Fruit fly (Drosophila melanogaster) whole organism, embryonic: Measurements from ENCODE around the gene CG43072.

Experiments used
- Aef1 ChIP-seq: fragments of 200-800 bp; sonication (Bioruptor generic); IDR thresholded peaks from 3 replicates; pipeline ENCODE4 v1.3.6; 2022; ENCODE audit warnings: missing biosample characterization, missing genetic modification characterization
- Bdp1 ChIP-seq: fragments of 200-800 bp; sonication (Bioruptor generic); optimal IDR thresholded peaks from 3 replicates; lab custom pipeline; 2016; ENCODE audit warnings: missing biosample characterization, missing genetic modification characterization
- Blimp-1 ChIP-seq: fragments of 200-800 bp; sonication (Bioruptor generic); optimal IDR thresholded peaks from 3 replicates; lab custom pipeline; 2018; ENCODE audit warnings: missing biosample characterization, missing genetic modification characterization, mild to moderate bottlenecking, moderate library complexity, missing genetic modification reagents
- CG10209 ChIP-seq: fragments of 200-800 bp; sonication (Bioruptor generic); optimal IDR thresholded peaks from 3 replicates; lab custom pipeline; 2017; ENCODE audit warnings: missing biosample characterization, mild to moderate bottlenecking, missing genetic modification characterization, missing genetic modification reagents
- CG10366 ChIP-seq: fragments of 200-800 bp; sonication (Bioruptor generic); IDR thresholded peaks from 2 replicates; pipeline ENCODE4 v1.3.6; 2022; ENCODE audit warnings: missing biosample characterization, missing genetic modification characterization
- CG11398 ChIP-seq: fragments of 200-800 bp; sonication (Bioruptor generic); optimal IDR thresholded peaks from 2 replicates; lab custom pipeline; 2016; ENCODE audit warnings: missing biosample characterization, missing genetic modification characterization
- CG11723 ChIP-seq: fragments of 200-800 bp; sonication (Bioruptor generic); optimal IDR thresholded peaks from 2 replicates; lab custom pipeline; 2017; ENCODE audit warnings: missing biosample characterization, mild to moderate bottlenecking, missing genetic modification characterization
- CG1233 ChIP-seq: fragments of 200-800 bp; sonication (Bioruptor generic); optimal IDR thresholded peaks from 4 replicates; lab custom pipeline; 2018; ENCODE audit warnings: missing biosample characterization, mild to moderate bottlenecking, missing genetic modification characterization
- CG13287 ChIP-seq: fragments of 200-800 bp; sonication (Bioruptor generic); IDR thresholded peaks from 2 replicates; pipeline ENCODE4 v1.3.6; 2022; ENCODE audit warnings: missing biosample characterization, missing genetic modification characterization; ENCODE audit not compliant: partially characterized antibody
- CG15073 ChIP-seq: fragments of 200-800 bp; sonication (Bioruptor generic); optimal IDR thresholded peaks from 2 replicates; lab custom pipeline; 2016; ENCODE audit warnings: missing biosample characterization, missing genetic modification characterization
- CG15601 ChIP-seq: fragments of 200-800 bp; sonication (Bioruptor generic); optimal IDR thresholded peaks from 3 replicates; lab custom pipeline; 2019; ENCODE audit warnings: missing biosample characterization, mild to moderate bottlenecking, missing genetic modification characterization, moderate library complexity
- CG1602 ChIP-seq: fragments of 200-800 bp; sonication (Bioruptor generic); optimal IDR thresholded peaks from 3 replicates; lab custom pipeline; 2016; ENCODE audit warnings: missing biosample characterization, missing genetic modification characterization
- CG1647 ChIP-seq: fragments of 200-800 bp; sonication (Bioruptor generic); optimal IDR thresholded peaks from 3 replicates; lab custom pipeline; 2016; ENCODE audit warnings: missing biosample characterization, missing genetic modification characterization
- CG16779 ChIP-seq: fragments of 200-800 bp; sonication (Bioruptor generic); IDR thresholded peaks from 2 replicates; pipeline ENCODE4 v1.3.6; 2022; ENCODE audit warnings: missing biosample characterization, missing genetic modification characterization
- CG17359 ChIP-seq: fragments of 200-800 bp; sonication (Bioruptor generic); optimal IDR thresholded peaks from 3 replicates; lab custom pipeline; 2018; ENCODE audit warnings: missing biosample characterization, mild to moderate bottlenecking, missing genetic modification characterization, moderate library complexity
- CG17385 ChIP-seq: fragments of 200-800 bp; sonication (Bioruptor generic); optimal IDR thresholded peaks from 3 replicates; lab custom pipeline; 2018; ENCODE audit warnings: missing biosample characterization, mild to moderate bottlenecking, missing genetic modification characterization
- CG17802 ChIP-seq: fragments of 200-800 bp; sonication (Bioruptor generic); optimal IDR thresholded peaks from 2 replicates; lab custom pipeline; 2018; ENCODE audit warnings: missing biosample characterization, mild to moderate bottlenecking, missing genetic modification characterization, moderate library complexity
- CG18262 ChIP-seq: fragments of 200-800 bp; optimal IDR thresholded peaks from 3 replicates; lab custom pipeline; 2019; ENCODE audit warnings: missing biosample characterization, mild to moderate bottlenecking, missing genetic modification characterization, moderate library complexity
- CG18599 ChIP-seq: fragments of 200-800 bp; sonication (Bioruptor generic); optimal IDR thresholded peaks from 3 replicates; lab custom pipeline; 2017; ENCODE audit warnings: missing biosample characterization, missing genetic modification characterization, mild to moderate bottlenecking, moderate library complexity, missing genetic modification reagents
- CG2712 ChIP-seq: fragments of 200-800 bp; optimal IDR thresholded peaks from 3 replicates; lab custom pipeline; 2019; ENCODE audit warnings: missing biosample characterization, mild to moderate bottlenecking, missing genetic modification characterization, moderate library complexity
- CG30403 ChIP-seq: fragments of 200-800 bp; sonication (Bioruptor generic); optimal IDR thresholded peaks from 3 replicates; lab custom pipeline; 2016; ENCODE audit warnings: missing biosample characterization, missing genetic modification characterization
- CG31388 ChIP-seq: fragments of 200-800 bp; sonication (Bioruptor generic); optimal IDR thresholded peaks from 2 replicates; lab custom pipeline; 2016; ENCODE audit warnings: missing biosample characterization, missing genetic modification characterization
- CG31441 ChIP-seq: fragments of 200-800 bp; sonication (Bioruptor generic); IDR thresholded peaks from 2 replicates; pipeline ENCODE4 v1.3.6; 2022; ENCODE audit warnings: missing biosample characterization, missing genetic modification characterization
- CG33213 ChIP-seq: fragments of 200-800 bp; sonication (Bioruptor generic); optimal IDR thresholded peaks from 3 replicates; lab custom pipeline; 2016; ENCODE audit warnings: missing biosample characterization, missing genetic modification characterization
- CG33557 ChIP-seq: fragments of 200-800 bp; sonication (Bioruptor generic); optimal IDR thresholded peaks from 2 replicates; lab custom pipeline; 2019; ENCODE audit warnings: missing biosample characterization, mild to moderate bottlenecking, missing genetic modification characterization, moderate library complexity
- CG3995 ChIP-seq: fragments of 200-800 bp; sonication (Bioruptor generic); optimal IDR thresholded peaks from 3 replicates; lab custom pipeline; 2016; ENCODE audit warnings: missing biosample characterization, missing genetic modification characterization
- CG7271 ChIP-seq: fragments of 200-800 bp; sonication (Bioruptor generic); optimal IDR thresholded peaks from 2 replicates; lab custom pipeline; 2018; ENCODE audit warnings: missing biosample characterization, mild to moderate bottlenecking, missing genetic modification characterization, moderate library complexity
- CG7556 ChIP-seq: fragments of 200-800 bp; sonication (Bioruptor generic); optimal IDR thresholded peaks from 2 replicates; lab custom pipeline; 2017; ENCODE audit warnings: missing biosample characterization, mild to moderate bottlenecking, missing genetic modification characterization
- CG9437 ChIP-seq: fragments of 200-800 bp; sonication (Bioruptor generic); optimal IDR thresholded peaks from 2 replicates; lab custom pipeline; 2018; ENCODE audit warnings: missing biosample characterization, mild to moderate bottlenecking, missing genetic modification characterization
- CG9727 ChIP-seq: fragments of 200-800 bp; sonication (Bioruptor generic); optimal IDR thresholded peaks from 3 replicates; lab custom pipeline; 2017; ENCODE audit warnings: missing biosample characterization, mild to moderate bottlenecking, missing genetic modification characterization
- CoRest ChIP-seq: fragments of 200-800 bp; sonication (Bioruptor generic); optimal IDR thresholded peaks from 3 replicates; lab custom pipeline; 2018; ENCODE audit warnings: missing biosample characterization, mild to moderate bottlenecking, missing genetic modification characterization, moderate library complexity
- HmgZ ChIP-seq: fragments of 200-800 bp; sonication (Bioruptor generic); optimal IDR thresholded peaks from 2 replicates; lab custom pipeline; 2018; ENCODE audit warnings: missing biosample characterization, mild to moderate bottlenecking, missing genetic modification characterization
- Hr3 ChIP-seq: fragments of 200-800 bp; sonication (Bioruptor generic); optimal IDR thresholded peaks from 3 replicates; lab custom pipeline; 2016; ENCODE audit warnings: missing biosample characterization, missing genetic modification characterization
- Pdp1 ChIP-seq, 2 experiments: fragments of 200-800 bp; sonication (Bioruptor generic); optimal IDR thresholded peaks; 3 replicates each; lab custom pipeline; 2016; ENCODE audit warnings: missing biosample characterization in 2 of 2, missing genetic modification characterization in 2 of 2, mild to moderate bottlenecking in 1 of 2, moderate library complexity in 1 of 2
- Ravus ChIP-seq: fragments of 200-800 bp; sonication (Bioruptor generic); IDR thresholded peaks from 2 replicates; pipeline ENCODE4 v1.3.6; 2022; ENCODE audit warnings: missing biosample characterization, missing genetic modification characterization
- Vsx1 ChIP-seq: fragments of 200-800 bp; sonication (Bioruptor generic); optimal IDR thresholded peaks from 2 replicates; lab custom pipeline; 2017; ENCODE audit warnings: missing biosample characterization, mild to moderate bottlenecking, missing genetic modification characterization, missing genetic modification reagents
- cwo ChIP-seq: fragments of 200-800 bp; sonication (Bioruptor generic); optimal IDR thresholded peaks from 3 replicates; lab custom pipeline; 2017; ENCODE audit warnings: missing biosample characterization, missing genetic modification characterization, mild to moderate bottlenecking, moderate library complexity, missing genetic modification reagents
- grn ChIP-seq: fragments of 200-800 bp; sonication (Bioruptor generic); optimal IDR thresholded peaks from 3 replicates; lab custom pipeline; 2017; ENCODE audit warnings: missing biosample characterization, missing genetic modification characterization
- gsb-n ChIP-seq: fragments of 200-800 bp; sonication (Bioruptor generic); optimal IDR thresholded peaks from 3 replicates; lab custom pipeline; 2018; ENCODE audit warnings: missing biosample characterization, mild to moderate bottlenecking, missing genetic modification characterization
- hkb ChIP-seq, 2 experiments: fragments of 200-800 bp in 1 of 2; fragments of >200 bp in 1 of 2; sonication (Bioruptor generic) in 1 of 2; IDR thresholded peaks in 1 of 2; optimal IDR thresholded peaks in 1 of 2; 2 replicates each; pipeline versions ENCODE4 v1.3.6 to Lab custom; 2017 to 2022; ENCODE audit warnings: missing biosample characterization in 1 of 2, missing genetic modification characterization in 1 of 2
- hth ChIP-seq: fragments of >200 bp; optimal IDR thresholded peaks from 2 replicates; lab custom pipeline; 2017; ENCODE audit warnings: inconsistent platforms
- luna ChIP-seq: fragments of 200-800 bp; sonication (Bioruptor generic); optimal IDR thresholded peaks from 2 replicates; lab custom pipeline; 2016; ENCODE audit warnings: missing biosample characterization, missing genetic modification characterization
- nom ChIP-seq: fragments of 200-800 bp; sonication (Bioruptor generic); optimal IDR thresholded peaks from 2 replicates; lab custom pipeline; 2017; ENCODE audit warnings: missing biosample characterization, missing genetic modification characterization, mild to moderate bottlenecking, moderate library complexity, missing genetic modification reagents
- p53 ChIP-seq: fragments of 200-800 bp; sonication (Bioruptor generic); optimal IDR thresholded peaks from 2 replicates; lab custom pipeline; 2016; ENCODE audit warnings: missing biosample characterization, missing genetic modification characterization
- pho ChIP-seq: fragments of 200-800 bp; sonication (Bioruptor generic); optimal IDR thresholded peaks from 2 replicates; lab custom pipeline; 2016; ENCODE audit warnings: missing biosample characterization, missing genetic modification characterization
- repo ChIP-seq: fragments of 200-800 bp; sonication (Bioruptor generic); optimal IDR thresholded peaks from 2 replicates; lab custom pipeline; 2016; ENCODE audit warnings: missing biosample characterization, missing genetic modification characterization
- run ChIP-seq: fragments of 200-800 bp; sonication (Bioruptor generic); optimal IDR thresholded peaks from 3 replicates; lab custom pipeline; 2018; ENCODE audit warnings: missing biosample characterization, mild to moderate bottlenecking, missing genetic modification characterization
- sisA ChIP-seq: fragments of 200-800 bp; sonication (Bioruptor generic); IDR thresholded peaks from 2 replicates; pipeline ENCODE4 v1.3.6; 2022; ENCODE audit warnings: missing biosample characterization, missing genetic modification characterization
- sug ChIP-seq: fragments of 200-800 bp; optimal IDR thresholded peaks from 2 replicates; lab custom pipeline; 2019; ENCODE audit warnings: missing biosample characterization, mild to moderate bottlenecking, missing genetic modification characterization, moderate library complexity
- toy ChIP-seq: fragments of 200-800 bp; sonication (Bioruptor generic); IDR thresholded peaks from 2 replicates; pipeline ENCODE4 v1.3.6; 2022; ENCODE audit warnings: missing biosample characterization, missing genetic modification characterization

Gene CG43072

dm6 chr3L:21037404-21037803 is 28.2 kb upstream of the CG43072 start (continued):
- TF ChIP-seq nom (GFP tag; lab: Kevin White, UChicago) = no peak
- peak; percentile 16 for TF ChIP-seq Bdp1 (GFP tag; lab: Kevin White, UChicago)
- TF ChIP-seq CG18262 = peak; percentile 83
- TF ChIP-seq CG2712 (tag; lab: Kevin White, UChicago) = peak; percentile 88
- peak; percentile 88 for TF ChIP-seq CG31441 (GFP tag; lab: Robert Waterston, UW)
- TF ChIP-seq CG15073 (GFP tag; lab: Kevin White, UChicago) = no peak
- TF ChIP-seq CG31388 (GFP tag; lab: Kevin White, UChicago) = peak; percentile 42
- TF ChIP-seq Hr3 (GFP tag; lab: Kevin White, UChicago) = peak; percentile 76
- TF ChIP-seq CG15601 (tag; lab: Kevin White, UChicago) = peak; percentile 83
- TF ChIP-seq CG33213 (GFP tag; lab: Kevin White, UChicago) = peak; percentile 14
- TF ChIP-seq gsb-n (tag; lab: Kevin White, UChicago) = peak; percentile 82
- no peak for TF ChIP-seq CG16779 (GFP tag; lab: Robert Waterston, UW)
- TF ChIP-seq grn = no peak
- no peak for TF ChIP-seq CG7271 (tag; lab: Kevin White, UChicago)
- TF ChIP-seq CG1647 (GFP tag; lab: Kevin White, UChicago) = peak; percentile 54
- peak; percentile 68 for TF ChIP-seq Aef1 (GFP tag; lab: Robert Waterston, UW)
- TF ChIP-seq CoRest (tag; lab: Kevin White, UChicago) = peak; percentile 86
- peak; percentile 77 for TF ChIP-seq HmgZ (tag; lab: Kevin White, UChicago)
- TF ChIP-seq CG33557 (GFP tag; lab: Kevin White, UChicago) = peak; percentile 16
- TF ChIP-seq run = peak; percentile 69
- peak; percentile 43 for TF ChIP-seq pho (GFP tag; lab: Kevin White, UChicago)
- no peak for TF ChIP-seq p53
- peak; percentile 65 for TF ChIP-seq sisA (GFP tag; lab: Robert Waterston, UW)
- peak; percentile 49 for TF ChIP-seq Vsx1 (GFP tag; lab: Kevin White, UChicago)
- TF ChIP-seq CG10209 (GFP tag; lab: Kevin White, UChicago) = peak; percentile 78
- TF ChIP-seq CG7556 (GFP tag; lab: Kevin White, UChicago) = peak; percentile 75
- peak; percentile 80 for TF ChIP-seq CG18599 (GFP tag; lab: Kevin White, UChicago)
- peak; percentile 56 to 73 for TF ChIP-seq Pdp1 (GFP tag; optimal IDR thresholded peaks at IDR 0.05; lab: Kevin White, UChicago)
- no peak for TF ChIP-seq toy (GFP tag; lab: Robert Waterston, UW)
- TF ChIP-seq CG1602 (GFP tag; lab: Kevin White, UChicago) = peak; percentile 75
- peak; percentile 51 for TF ChIP-seq CG11398 (GFP tag; lab: Kevin White, UChicago)
- peak; percentile 81 for TF ChIP-seq CG30403
- peak; percentile 83 for TF ChIP-seq CG17359 (tag; lab: Kevin White, UChicago)
- TF ChIP-seq CG3995 (GFP tag; lab: Kevin White, UChicago) = peak; percentile 13
- TF ChIP-seq Ravus (GFP tag; lab: Robert Waterston, UW) = peak; percentile 18; the same call in 1 of the 2 replicates
- TF ChIP-seq hth (lab: Kevin White, UChicago) = no peak
- peak; percentile 3 for TF ChIP-seq repo (GFP tag; lab: Kevin White, UChicago)
- no peak for TF ChIP-seq hkb (optimal IDR thresholded peaks at IDR 0.05; lab: Kevin White, UChicago)
- peak; percentile 86 for TF ChIP-seq hkb (GFP tag; IDR thresholded peaks at IDR 0.05; lab: Robert Waterston, UW)
- peak; percentile 60 for TF ChIP-seq CG1233 (GFP tag; lab: Kevin White, UChicago)
- TF ChIP-seq CG13287 (GFP tag; lab: Robert Waterston, UW) = no peak
- peak; percentile 52 for TF ChIP-seq CG17802 (tag; lab: Kevin White, UChicago)
- TF ChIP-seq cwo (GFP tag; lab: Kevin White, UChicago) = peak; percentile 57
- TF ChIP-seq CG9437 = peak; percentile 59
- TF ChIP-seq luna (GFP tag; lab: Kevin White, UChicago) = no peak
- TF ChIP-seq sug (tag; lab: Kevin White, UChicago) = peak; percentile 48
- peak; percentile 81 for TF ChIP-seq CG9727 (GFP tag; lab: Kevin White, UChicago)
- peak; percentile 81 for TF ChIP-seq CG17385 (GFP tag; lab: Kevin White, UChicago)
- peak; percentile 56 for TF ChIP-seq CG11723 (GFP tag; lab: Kevin White, UChicago)
- TF ChIP-seq CG10366 (GFP tag; lab: Robert Waterston, UW) = peak; percentile 67
- TF ChIP-seq Blimp-1 (GFP tag; lab: Kevin White, UChicago) = peak; percentile 88
